Fruit fly (Drosophila melanogaster) S2 (cell line): ENCODE results near the gene CG13920.

Source experiments
- CG8478 ChIP-seq: fragments of >200 bp; optimal IDR thresholded peaks from 2 replicates; lab custom pipeline; 2018
- CTCF ChIP-seq, 2 experiments: fragments of >200 bp; optimal IDR thresholded peaks; 2 replicates each; lab custom pipeline; 2018

The CG13920 gene

dm6 chr3L:1672627-1673026 lies 23.9 kb downstream of the CG13920 start, which contains the start of gene CG13930:
TSS of gene CG13930 (minus strand) at chr3L:1672727.
- TF ChIP-seq CG8478 (lab: Kevin White, UChicago) (no peak), CTCF (optimal IDR thresholded peaks at IDR 0.05; lab: Kevin White, UChicago) (no peak)

DNA sequence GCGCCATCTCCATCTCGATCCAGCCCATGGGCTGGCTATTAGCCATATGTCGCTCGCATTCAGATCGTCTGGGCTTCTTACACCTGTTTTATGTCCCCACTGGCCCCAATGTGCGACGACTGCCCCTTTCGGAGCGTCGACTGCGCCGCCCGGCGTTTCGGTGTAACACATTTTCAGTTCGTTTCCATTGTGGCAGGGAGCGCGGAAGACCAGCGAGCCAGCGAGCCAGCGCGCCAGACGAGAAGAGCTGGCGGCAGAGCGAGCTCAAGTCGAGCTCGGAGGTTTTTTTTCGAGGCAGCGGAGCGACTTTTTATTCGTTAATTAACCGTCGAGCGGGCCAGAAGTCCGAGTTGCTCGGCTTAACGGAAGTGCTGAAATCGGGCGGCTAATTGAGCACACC lies 25.6 kb downstream of the CG13920 start, which contains the start of gene CG7991:
Gene CG7991 (plus strand): TSS at position 329 of the 400 bp plus-strand sequence.
- TF ChIP-seq CG8478 (lab: Kevin White, UChicago), result no peak
- no peak for TF ChIP-seq CTCF (optimal IDR thresholded peaks at IDR 0.05; lab: Kevin White, UChicago)

DNA sequence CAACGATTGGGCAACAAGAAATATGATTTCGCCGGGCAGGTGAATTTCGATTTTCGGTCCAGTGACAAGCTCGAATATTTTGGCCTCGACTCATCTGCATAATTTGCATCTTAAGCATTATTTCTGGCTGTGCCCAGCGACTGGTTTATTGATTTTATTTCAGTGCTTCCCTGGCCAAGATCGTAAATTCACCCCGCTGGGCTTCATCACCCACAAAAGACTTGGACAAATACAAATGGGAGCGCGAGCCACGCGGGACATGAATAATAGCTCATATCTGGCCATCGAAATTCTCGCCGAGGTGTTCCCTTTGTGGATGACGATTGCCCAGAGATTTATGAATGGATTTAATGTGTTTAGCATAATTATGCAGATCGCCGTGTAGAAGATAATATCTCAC lies 26.5 kb downstream of the CG13920 start:
- TF ChIP-seq CG8478 (lab: Kevin White, UChicago) (no peak), CTCF (optimal IDR thresholded peaks at IDR 0.05; lab: Kevin White, UChicago) (no peak)

dm6 chr3L:1676222-1676621 lies 27.5 kb downstream of the CG13920 start:
- TF ChIP-seq CG8478 (lab: Kevin White, UChicago) (no peak), CTCF (optimal IDR thresholded peaks at IDR 0.05; lab: Kevin White, UChicago) (no peak)

DNA sequence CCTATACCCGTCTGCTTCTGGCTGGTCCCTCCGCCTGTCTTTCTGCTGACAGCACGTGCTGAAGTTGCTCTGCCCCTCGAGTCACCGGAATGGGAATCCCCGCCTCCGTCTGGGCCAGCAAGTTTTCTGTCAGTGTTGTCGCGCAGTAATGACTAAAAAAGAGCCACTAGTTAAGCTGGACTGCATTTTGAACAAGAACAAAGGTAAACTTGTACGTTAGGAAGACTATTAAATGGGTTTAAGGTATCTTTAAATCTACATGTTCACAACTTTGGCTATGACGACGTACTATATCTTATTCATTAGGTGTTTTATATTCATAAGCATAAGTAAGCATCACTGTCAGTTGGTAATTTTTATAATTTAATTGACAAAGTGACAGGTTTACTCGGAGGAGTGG lies 30.6 kb downstream of the CG13920 start:
- TF ChIP-seq CG8478 (lab: Kevin White, UChicago), result no peak
- no peak for TF ChIP-seq CTCF (optimal IDR thresholded peaks at IDR 0.05; lab: Kevin White, UChicago)

DNA sequence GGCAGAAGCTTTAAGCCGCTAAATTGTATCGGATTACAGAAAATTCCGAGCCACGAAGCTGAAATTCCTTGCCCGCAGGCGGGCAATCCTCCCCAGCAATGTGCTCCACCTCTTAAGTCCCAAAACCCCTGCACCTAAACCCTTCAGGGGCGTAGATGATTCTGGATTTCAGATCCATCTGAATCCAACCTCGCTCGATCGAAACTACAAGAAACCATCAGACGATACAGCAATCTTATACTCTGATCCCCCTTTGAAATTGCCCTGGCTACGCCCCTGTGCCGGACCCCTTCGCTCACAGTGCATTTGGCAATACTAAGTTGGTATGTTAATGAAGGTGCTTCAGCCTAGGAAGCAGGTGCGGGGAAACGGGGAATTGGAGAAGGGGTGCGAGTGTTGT lies 34.3 kb downstream of the CG13920 start:
- no peak for TF ChIP-seq CG8478 (lab: Kevin White, UChicago)
- no peak for TF ChIP-seq CTCF (optimal IDR thresholded peaks at IDR 0.05; lab: Kevin White, UChicago)

- no peak for TF ChIP-seq CG8478 (lab: Kevin White, UChicago)
- no peak for TF ChIP-seq CTCF (optimal IDR thresholded peaks at IDR 0.05; lab: Kevin White, UChicago)
These were observed 39.4 kb downstream of the CG13920 start for dm6 chr3L:1688161-1688560.

- TF ChIP-seq CG8478 (lab: Kevin White, UChicago) (no peak), CTCF (optimal IDR thresholded peaks at IDR 0.05; lab: Kevin White, UChicago) (no peak)
These were observed 39.8 kb downstream of the CG13920 start for dm6 chr3L:1688569-1688968.

- TF ChIP-seq CTCF (optimal IDR thresholded peaks at IDR 0.05; lab: Kevin White, UChicago), result no peak
- TF ChIP-seq CG8478 (lab: Kevin White, UChicago), result no peak
These were observed 42.1 kb downstream of the CG13920 start for dm6 chr3L:1690727-1691413.

DNA sequence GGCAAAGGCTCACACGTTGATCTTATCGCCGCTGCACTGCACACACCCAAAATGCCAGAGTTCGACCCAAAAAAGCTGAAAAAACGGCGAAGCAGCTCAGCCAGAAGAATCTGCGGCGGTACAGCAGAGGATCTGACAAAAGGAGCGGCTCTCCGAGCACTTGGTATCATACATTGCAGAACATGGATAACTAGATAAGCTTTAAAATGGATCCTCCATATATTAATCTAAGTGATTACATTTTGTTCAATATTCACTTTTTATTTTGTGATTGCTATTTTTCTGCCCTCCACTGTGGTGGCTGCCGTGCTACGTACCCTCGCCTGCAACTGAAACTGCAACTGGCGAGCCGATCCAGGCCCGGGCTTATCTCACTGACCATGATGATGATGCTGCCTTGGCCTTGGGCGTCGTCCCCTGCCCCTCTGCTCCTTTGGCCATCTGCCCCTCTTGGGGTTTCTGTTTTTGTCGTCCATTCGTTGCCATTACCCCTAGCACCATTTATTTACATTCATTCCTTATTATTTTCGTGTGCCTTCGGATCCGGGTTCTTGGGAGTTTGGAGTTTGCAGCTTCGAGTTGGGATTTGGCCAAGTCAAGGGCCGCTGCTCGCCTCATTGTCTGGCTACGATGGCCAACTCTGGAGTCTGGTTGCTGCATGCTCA lies 43.5 kb downstream of the CG13920 start:
- TF ChIP-seq CG8478 (lab: Kevin White, UChicago), result no peak

DNA sequence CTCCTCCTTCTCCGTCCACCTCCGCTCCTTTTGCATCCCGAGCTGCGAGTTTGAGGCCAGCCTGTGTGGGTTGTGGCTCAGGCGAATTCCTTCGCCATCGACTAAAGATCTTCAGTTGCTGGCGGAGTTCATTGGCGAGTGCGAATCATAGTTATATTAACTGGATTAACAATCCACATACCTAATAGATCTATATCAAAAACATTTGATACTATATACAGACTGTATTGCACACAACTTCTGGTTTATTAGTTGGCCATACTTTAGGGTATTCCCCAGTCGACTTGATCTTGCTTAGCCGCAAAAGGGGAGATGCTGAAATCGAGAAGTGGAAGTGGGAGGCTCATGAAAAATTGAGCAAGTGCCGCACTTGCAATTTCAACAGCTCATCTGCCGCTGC lies 44.1 kb downstream of the CG13920 start:
- TF ChIP-seq CG8478 (lab: Kevin White, UChicago) (no peak), CTCF (optimal IDR thresholded peaks at IDR 0.05; lab: Kevin White, UChicago) (no peak)

DNA sequence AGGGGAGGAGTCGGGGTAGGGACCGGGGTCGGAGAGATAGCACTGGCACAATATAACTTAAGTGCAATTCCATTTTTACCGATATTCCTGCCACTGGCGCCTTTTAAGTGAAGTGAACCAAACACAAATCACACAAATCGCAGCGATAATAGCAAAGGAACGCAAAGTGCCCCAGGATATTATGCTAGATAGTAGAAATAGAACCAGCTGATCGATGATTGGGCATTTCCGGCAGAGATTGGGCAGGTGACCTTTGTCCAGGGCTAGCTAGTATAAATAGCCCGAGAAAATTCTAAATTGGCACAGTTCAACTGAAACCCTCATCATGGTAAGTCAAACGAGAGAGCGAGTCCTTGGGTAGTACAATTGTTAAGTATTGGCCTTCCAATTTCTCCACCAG lies 45.6 kb downstream of the CG13920 start, which contains the start of gene CG12011:
Gene CG12011 (plus strand): TSS at position 301 of the 400 bp plus-strand sequence.
- no peak for TF ChIP-seq CTCF (optimal IDR thresholded peaks at IDR 0.05; lab: Kevin White, UChicago)
- no peak for TF ChIP-seq CG8478 (lab: Kevin White, UChicago)
